Fruit fly (Drosophila melanogaster): ENCODE results near the gene mRpS10.
A peak's percentile ranks its signal among the peaks of the same experiment; 100 is the strongest.

- TF ChIP-seq fkh (GFP tag; optimal IDR thresholded peaks at IDR 0.05) (no peak), CG31627 (GFP tag; optimal IDR thresholded peaks at IDR 0.05) (peak; percentile 8), CG6276 (GFP tag; optimal IDR thresholded peaks at IDR 0.05) (no peak), Sox102F (GFP tag; optimal IDR thresholded peaks at IDR 0.05) (no peak), CG11762 (GFP tag; optimal IDR thresholded peaks at IDR 0.05; ENCODE audit: insufficient read depth) (no peak), Lpt (GFP tag; optimal IDR thresholded peaks at IDR 0.05) (no peak), salr (GFP tag; optimal IDR thresholded peaks at IDR 0.05) (no peak), Blimp-1 (GFP tag; optimal IDR thresholded peaks at IDR 0.05) (no peak), eg (GFP tag; IDR thresholded peaks at IDR 0.05) (no peak), CG10669 (GFP tag; optimal IDR thresholded peaks at IDR 0.05) (no peak), CG16779 (tag; optimal IDR thresholded peaks at IDR 0.05) (no peak)
Measured at dm6 chr3R:15213362-15213989, 16.0 kb upstream of the mRpS10 start, which contains the start of the genes CG6654 and CG4210.

Measured in whole organism, prepupa.